Worm (Caenorhabditis elegans) whole organism, L3 larva: ENCODE data around the gene K08E4.2.

ENCODE experiments used
- ama-1 ChIP-seq: fragments of 150-350 bp; optimal IDR thresholded peaks from 2 replicates; lab custom pipeline; 2018
- ceh-16 ChIP-seq: sonication (generic microtip); optimal IDR thresholded peaks from 2 replicates; lab custom pipeline; 2017; ENCODE audit warnings: missing biosample characterization, missing genetic modification characterization
- ceh-28 ChIP-seq: fragments of 150-350 bp; optimal IDR thresholded peaks from 2 replicates; lab custom pipeline; 2014; ENCODE audit warnings: missing biosample characterization, missing genetic modification reagents, missing genetic modification characterization
- ceh-82 ChIP-seq: fragments of 150-350 bp; optimal IDR thresholded peaks from 2 replicates; lab custom pipeline; 2014; ENCODE audit warnings: missing biosample characterization, missing genetic modification characterization
- ceh-9 ChIP-seq: sonication (generic microtip); optimal IDR thresholded peaks from 2 replicates; lab custom pipeline; 2018; ENCODE audit warnings: missing biosample characterization, missing genetic modification characterization
- daf-12 ChIP-seq: fragments of 150-350 bp; optimal IDR thresholded peaks from 2 replicates; lab custom pipeline; 2014; ENCODE audit warnings: missing biosample characterization, missing genetic modification reagents, missing genetic modification characterization
- egl-27 ChIP-seq: sonication (generic microtip); optimal IDR thresholded peaks from 4 replicates; lab custom pipeline; 2017; ENCODE audit warnings: missing biosample characterization, missing genetic modification reagents, missing genetic modification characterization
- elt-1 ChIP-seq: fragments of 150-350 bp; optimal IDR thresholded peaks from 2 replicates; lab custom pipeline; 2014; ENCODE audit warnings: missing biosample characterization, missing genetic modification characterization
- elt-2 ChIP-seq: sonication (generic microtip); optimal IDR thresholded peaks from 2 replicates; lab custom pipeline; 2016; ENCODE audit warnings: missing genetic modification reagents, mild to moderate bottlenecking, missing genetic modification characterization, missing compliant biosample characterization
- elt-3 ChIP-seq, 3 experiments: fragments of 150-350 bp in 1 of 3; sonication (generic microtip) in 2 of 3; optimal IDR thresholded peaks; 2 replicates in 2 of 3; 4 replicates in 1 of 3; lab custom pipeline; 2014 to 2017; ENCODE audit warnings: missing biosample characterization in 3 of 3, missing genetic modification characterization in 3 of 3
- eor-1 ChIP-seq, 2 experiments: fragments of 150-350 bp; optimal IDR thresholded peaks; 2 replicates each; lab custom pipeline; 2014 to 2018; ENCODE audit warnings: missing biosample characterization in 2 of 2, missing genetic modification characterization in 2 of 2
- hmg-11 ChIP-seq: sonication (generic microtip); optimal IDR thresholded peaks from 2 replicates; lab custom pipeline; 2016; ENCODE audit warnings: missing genetic modification characterization, missing compliant biosample characterization
- jun-1 ChIP-seq: fragments of 150-350 bp; optimal IDR thresholded peaks from 2 replicates; lab custom pipeline; 2014; ENCODE audit warnings: missing biosample characterization, missing genetic modification reagents, missing genetic modification characterization
- lin-15B ChIP-seq: fragments of 150-350 bp; optimal IDR thresholded peaks from 2 replicates; lab custom pipeline; 2014; ENCODE audit warnings: missing biosample characterization, missing genetic modification characterization
- lsy-12 ChIP-seq: sonication (generic microtip); optimal IDR thresholded peaks from 2 replicates; lab custom pipeline; 2016; ENCODE audit warnings: mild to moderate bottlenecking, missing genetic modification characterization, missing compliant biosample characterization
- mdl-1 ChIP-seq: fragments of 150-350 bp; optimal IDR thresholded peaks from 2 replicates; lab custom pipeline; 2014; ENCODE audit warnings: missing biosample characterization, missing genetic modification characterization
- nfya-1 ChIP-seq: sonication (generic microtip); optimal IDR thresholded peaks from 2 replicates; lab custom pipeline; 2017; ENCODE audit warnings: missing genetic modification characterization, mild to moderate bottlenecking, missing compliant biosample characterization, antibody characterized with exemption, moderate library complexity; ENCODE audit not compliant: insufficient read depth
- nhr-11 ChIP-seq: fragments of 150-350 bp; optimal IDR thresholded peaks from 2 replicates; lab custom pipeline; 2014; ENCODE audit warnings: missing biosample characterization, missing genetic modification characterization
- nhr-12 ChIP-seq: fragments of 150-350 bp; optimal IDR thresholded peaks from 2 replicates; lab custom pipeline; 2014; ENCODE audit warnings: missing biosample characterization, missing genetic modification characterization
- nhr-23 ChIP-seq: fragments of 150-350 bp; optimal IDR thresholded peaks from 2 replicates; lab custom pipeline; 2014; ENCODE audit warnings: missing biosample characterization, missing genetic modification reagents, missing genetic modification characterization
- nhr-237 ChIP-seq: fragments of 150-350 bp; optimal IDR thresholded peaks from 2 replicates; lab custom pipeline; 2014; ENCODE audit warnings: missing biosample characterization, missing genetic modification characterization
- nhr-25 ChIP-seq: sonication (generic microtip); optimal IDR thresholded peaks from 2 replicates; lab custom pipeline; 2017; ENCODE audit warnings: missing biosample characterization, missing genetic modification characterization
- nhr-28 ChIP-seq: fragments of 150-350 bp; optimal IDR thresholded peaks from 2 replicates; lab custom pipeline; 2014; ENCODE audit warnings: missing biosample characterization, missing genetic modification characterization
- nhr-43 ChIP-seq: sonication (generic microtip); optimal IDR thresholded peaks from 2 replicates; lab custom pipeline; 2016; ENCODE audit warnings: mild to moderate bottlenecking, missing genetic modification characterization, missing compliant biosample characterization; ENCODE audit not compliant: poor library complexity, severe bottlenecking
- nhr-67 ChIP-seq: fragments of 150-350 bp; optimal IDR thresholded peaks from 2 replicates; lab custom pipeline; 2014; ENCODE audit warnings: missing biosample characterization, missing genetic modification characterization
- nhr-76 ChIP-seq: fragments of 150-350 bp; sonication (generic microtip); optimal IDR thresholded peaks from 5 replicates; lab custom pipeline; 2014; ENCODE audit warnings: missing biosample characterization, missing genetic modification characterization
- nhr-77 ChIP-seq: fragments of 150-350 bp; optimal IDR thresholded peaks from 2 replicates; lab custom pipeline; 2014; ENCODE audit warnings: missing biosample characterization, missing genetic modification characterization
- pha-4 ChIP-seq: fragments of 150-350 bp; optimal IDR thresholded peaks from 2 replicates; lab custom pipeline; 2014; ENCODE audit warnings: missing biosample characterization, missing genetic modification reagents, missing genetic modification characterization
- pqm-1 ChIP-seq: fragments of 150-350 bp; optimal IDR thresholded peaks from 2 replicates; lab custom pipeline; 2017; ENCODE audit warnings: missing biosample characterization, missing genetic modification characterization, inconsistent platforms
- sea-2 ChIP-seq: fragments of 150-350 bp; sonication (generic microtip); optimal IDR thresholded peaks from 4 replicates; lab custom pipeline; 2014; ENCODE audit warnings: missing biosample characterization, missing genetic modification reagents, missing genetic modification characterization
- skn-1 ChIP-seq: fragments of 150-350 bp; optimal IDR thresholded peaks from 2 replicates; lab custom pipeline; 2014; ENCODE audit warnings: missing biosample characterization, missing genetic modification characterization
- snpc-4 ChIP-seq: fragments of 150-350 bp; optimal IDR thresholded peaks from 2 replicates; lab custom pipeline; 2014; ENCODE audit warnings: missing biosample characterization, missing genetic modification characterization
- unc-39 ChIP-seq: sonication (generic microtip); optimal IDR thresholded peaks from 4 replicates; lab custom pipeline; 2017; ENCODE audit warnings: missing biosample characterization, missing genetic modification characterization
- unc-62 ChIP-seq: fragments of 150-350 bp; sonication (generic microtip); optimal IDR thresholded peaks from 4 replicates; lab custom pipeline; 2014; ENCODE audit warnings: missing biosample characterization, missing genetic modification reagents, missing genetic modification characterization

K08E4.2 gene

DNA sequence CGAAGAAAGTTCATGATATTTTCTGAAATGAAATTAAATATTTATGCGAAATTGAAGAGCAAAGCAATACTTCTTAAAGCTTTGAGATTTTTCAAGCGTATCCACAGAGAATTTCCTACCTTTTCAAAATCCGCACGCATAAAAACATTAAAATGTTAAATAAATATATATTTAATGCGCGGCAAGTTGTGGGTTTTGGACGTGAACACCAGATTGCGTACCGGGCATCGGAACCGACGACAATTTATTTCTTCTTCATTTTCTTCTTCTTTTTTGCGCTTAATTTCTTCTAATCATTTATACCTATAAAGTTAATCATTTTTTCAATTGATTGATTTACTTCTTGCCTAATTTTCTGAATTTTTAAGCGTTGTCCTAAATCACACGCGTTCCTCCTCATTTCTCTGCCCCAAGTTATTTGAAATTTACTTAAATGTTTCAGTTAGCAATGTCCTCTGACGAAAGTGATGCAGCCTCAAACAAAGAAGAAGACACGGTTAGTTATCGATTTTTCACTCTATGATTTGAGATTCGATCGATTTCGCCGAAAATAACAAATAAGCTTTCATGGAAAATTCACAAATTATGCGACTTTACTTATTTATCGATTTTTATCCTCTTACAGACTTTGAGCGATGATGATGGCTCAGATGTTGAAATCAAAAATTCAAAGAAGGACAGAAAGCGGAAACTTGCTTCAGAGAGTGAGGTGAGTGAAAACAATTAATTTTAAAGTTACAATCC is 5.2 kb downstream of the K08E4.2 start, which contains the start of the genes bre-5 and spt-5:
bre-5 (minus strand) TSS at position 167 of the 744 bp plus-strand sequence.
spt-5 (plus strand) TSS at position 443 of the 744 bp plus-strand sequence.
- TF ChIP-seq hmg-11 (tag; lab: Kevin White, UChicago) (peak; percentile 47), pha-4 (peak; percentile 64), nhr-12 (no peak), lin-15B (tag; lab: Kevin White, UChicago) (peak; percentile 36), ceh-28 (tag; lab: Kevin White, UChicago) (peak; percentile 35), nhr-23 (tag; lab: Kevin White, UChicago) (peak; percentile 21)

DNA sequence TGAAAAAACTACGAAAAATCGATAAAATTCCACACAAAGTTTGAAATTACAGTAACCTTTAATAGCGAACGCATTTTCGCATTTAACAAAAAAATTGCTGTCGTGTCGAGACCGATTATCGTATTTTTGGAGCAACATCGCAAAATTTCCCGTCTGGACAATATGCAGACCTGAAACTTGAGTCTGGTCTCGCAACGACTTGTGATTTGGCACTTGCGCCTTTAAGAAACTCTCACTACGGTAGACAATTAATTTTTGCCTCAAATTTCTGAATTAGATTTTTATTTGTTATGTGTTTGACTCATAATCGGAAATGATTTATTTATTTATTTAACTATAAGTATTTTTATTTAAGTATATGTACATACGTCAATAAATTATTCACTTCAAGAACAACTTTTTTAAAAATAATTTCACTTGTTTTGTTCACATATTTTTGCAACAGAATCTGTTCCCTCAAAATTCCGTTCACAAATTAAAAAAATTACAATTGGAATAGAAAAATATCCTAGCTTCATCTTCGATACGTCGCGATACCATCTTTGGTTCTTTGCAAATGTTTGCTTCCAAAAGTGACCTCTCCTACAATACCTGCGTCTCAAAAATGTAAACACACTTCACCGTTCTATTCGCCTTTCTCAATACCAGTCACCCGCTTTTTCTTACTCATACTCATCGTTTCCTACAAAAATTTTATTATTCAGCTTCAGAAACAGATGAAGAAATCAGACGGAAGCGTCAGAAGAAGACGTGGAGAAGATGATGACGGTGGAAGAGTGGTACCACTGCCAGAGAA is 8.7 kb downstream of the K08E4.2 start, which contains the start of gene T12G3.4:
T12G3.4 (plus strand) TSS at position 705 of the 796 bp plus-strand sequence.
- no peak for TF ChIP-seq elt-2
- TF ChIP-seq nhr-77 (tag; lab: Kevin White, UChicago) = no peak
- TF ChIP-seq pha-4 = peak; percentile 90
- TF ChIP-seq hmg-11 (tag; lab: Kevin White, UChicago) = no peak

- TF ChIP-seq pha-4 (peak; percentile 28), nhr-67 (no peak), pqm-1 (peak; percentile 52), nhr-76 (no peak), jun-1 (tag; lab: Kevin White, UChicago) (peak; percentile 10), ceh-28 (tag; lab: Kevin White, UChicago) (peak; percentile 7), nhr-23 (tag; lab: Kevin White, UChicago) (peak; percentile 13), nhr-25 (peak; percentile 1), nfya-1 (tag; lab: Kevin White, UChicago) (no peak), lin-15B (tag; lab: Kevin White, UChicago) (no peak), ceh-82 (tag; lab: Kevin White, UChicago) (no peak), ama-1 (lab: Kevin White, UChicago) (no peak), elt-2 (peak; percentile 82), nhr-43 (tag; lab: Kevin White, UChicago) (peak; percentile 16), elt-3 (tag; optimal IDR thresholded peaks at IDR 0.05; lab: Kevin White, UChicago) (peak in 1 of 3 experiments; percentile 59), lsy-12 (tag; lab: Kevin White, UChicago) (peak; percentile 1)
Measured at ce11 chrIV:12046524-12047203, 9.8 kb downstream of the K08E4.2 start, which contains the start of gene T12G3.2. T12G3.2 (minus strand) TSS chrIV:12046967.

ce11 chrIV:12044844-12045738 is 11.4 kb downstream of the K08E4.2 start:
- TF ChIP-seq ama-1 (lab: Kevin White, UChicago) (no peak), mdl-1 (no peak), elt-3 (tag; optimal IDR thresholded peaks at IDR 0.05; lab: Kevin White, UChicago) (no peak), nhr-23 (tag; lab: Kevin White, UChicago) (peak; percentile 60), ceh-9 (tag; lab: Kevin White, UChicago) (no peak), jun-1 (tag; lab: Kevin White, UChicago) (no peak), nhr-43 (tag; lab: Kevin White, UChicago) (peak; percentile 62), unc-39 (no peak), unc-62 (GFP tag; lab: Kevin White, UChicago) (no peak), nhr-12 (no peak), skn-1 (no peak), eor-1 (tag; optimal IDR thresholded peaks at IDR 0.05; lab: Kevin White, UChicago) (no peak), sea-2 (no peak), nhr-25 (no peak), nhr-28 (tag; lab: Kevin White, UChicago) (no peak), elt-2 (peak; percentile 19), nhr-76 (no peak), egl-27 (tag; lab: Kevin White, UChicago) (no peak), pha-4 (no peak), nhr-77 (tag; lab: Kevin White, UChicago) (no peak), lsy-12 (tag; lab: Kevin White, UChicago) (no peak), elt-1 (tag; lab: Kevin White, UChicago) (peak; percentile 8), pqm-1 (peak; percentile 16), ceh-82 (tag; lab: Kevin White, UChicago) (no peak), daf-12 (tag; lab: Kevin White, UChicago) (no peak), snpc-4 (tag; lab: Kevin White, UChicago) (no peak), ceh-16 (tag; lab: Kevin White, UChicago) (no peak), nhr-67 (no peak), nhr-237 (no peak), hmg-11 (tag; lab: Kevin White, UChicago) (no peak), nhr-11 (no peak)
